Worm (Caenorhabditis elegans) whole organism, L1 larva: ENCODE results near the gene C03A3.3.

Experiments
- C34B4.2 ChIP-seq: sonication (generic microtip); optimal IDR thresholded peaks from 2 replicates; lab custom pipeline; 2017; ENCODE audit warnings: mild to moderate bottlenecking, missing genetic modification characterization, missing compliant biosample characterization
- F16B12.6 ChIP-seq: fragments of 150-350 bp; optimal IDR thresholded peaks from 2 replicates; lab custom pipeline; 2014; ENCODE audit warnings: missing biosample characterization, missing genetic modification characterization
- Y116A8C.19 ChIP-seq: sonication (generic microtip); optimal IDR thresholded peaks from 2 replicates; lab custom pipeline; 2016; ENCODE audit warnings: missing compliant biosample characterization, missing genetic modification characterization, borderline replicate concordance
- aha-1 ChIP-seq: fragments of 150-350 bp; optimal IDR thresholded peaks from 2 replicates; lab custom pipeline; 2014; ENCODE audit warnings: missing biosample characterization, missing genetic modification characterization
- alr-1 ChIP-seq: fragments of 200-800 bp; sonication (Bioruptor generic); optimal IDR thresholded peaks from 2 replicates; lab custom pipeline; 2018; ENCODE audit warnings: borderline replicate concordance, mild to moderate bottlenecking, missing genetic modification characterization, missing compliant biosample characterization
- aly-2 ChIP-seq: fragments of 150-350 bp; optimal IDR thresholded peaks from 2 replicates; lab custom pipeline; 2014; ENCODE audit warnings: missing biosample characterization, missing genetic modification characterization
- ama-1 ChIP-seq: fragments of 150-350 bp; optimal IDR thresholded peaks from 2 replicates; lab custom pipeline; 2014
- blmp-1 ChIP-seq: fragments of 150-350 bp; optimal IDR thresholded peaks from 2 replicates; lab custom pipeline; 2014; ENCODE audit warnings: missing biosample characterization, missing genetic modification characterization
- ceh-63 ChIP-seq: fragments of 200-800 bp; sonication (Bioruptor generic); optimal IDR thresholded peaks from 2 replicates; lab custom pipeline; 2018; ENCODE audit warnings: mild to moderate bottlenecking, missing genetic modification characterization, missing compliant biosample characterization
- ceh-8 ChIP-seq: fragments of 200-800 bp; sonication (Bioruptor generic); optimal IDR thresholded peaks from 2 replicates; lab custom pipeline; 2018; ENCODE audit warnings: mild to moderate bottlenecking, missing genetic modification characterization, moderate library complexity, missing compliant biosample characterization
- ceh-82 ChIP-seq, 3 experiments: fragments of 150-350 bp in 1 of 3; sonication (generic microtip) in 2 of 3; optimal IDR thresholded peaks; 2 replicates each; lab custom pipeline; 2014 to 2017; ENCODE audit warnings: missing biosample characterization in 3 of 3, missing genetic modification characterization in 3 of 3
- ceh-88 ChIP-seq: fragments of 200-800 bp; sonication (Bioruptor generic); IDR thresholded peaks from 2 replicates; pipeline ENCODE4 v1.3.6; 2022; ENCODE audit warnings: missing genetic modification characterization, missing compliant biosample characterization
- ceh-90 ChIP-seq: sonication (generic microtip); optimal IDR thresholded peaks from 2 replicates; lab custom pipeline; 2016; ENCODE audit warnings: missing genetic modification characterization, missing compliant biosample characterization
- ces-1 ChIP-seq: fragments of 150-350 bp; optimal IDR thresholded peaks from 2 replicates; lab custom pipeline; 2014; ENCODE audit warnings: missing biosample characterization, missing genetic modification reagents, missing genetic modification characterization
- dsc-1 ChIP-seq: sonication (generic microtip); optimal IDR thresholded peaks from 2 replicates; lab custom pipeline; 2016; ENCODE audit warnings: mild to moderate bottlenecking, missing genetic modification characterization, missing compliant biosample characterization
- efl-1 ChIP-seq, 4 experiments: fragments of 150-350 bp; optimal IDR thresholded peaks in 3 of 4; peaks in 1 of 4; 1 replicate in 1 of 4; 2 replicates in 3 of 4; lab custom pipeline; 2014; ENCODE audit warnings: missing biosample characterization in 2 of 4, missing genetic modification characterization in 2 of 4, missing genetic modification reagents in 2 of 4
- efl-3 ChIP-seq: fragments of 200-800 bp; sonication (Bioruptor generic); optimal IDR thresholded peaks from 2 replicates; lab custom pipeline; 2018; ENCODE audit warnings: mild to moderate bottlenecking, missing genetic modification characterization, missing compliant biosample characterization
- egl-13 ChIP-seq: sonication (generic microtip); optimal IDR thresholded peaks from 2 replicates; lab custom pipeline; 2016; ENCODE audit warnings: missing genotype, missing genetic modification reagents, missing genetic modification characterization, missing compliant biosample characterization
- egl-27 ChIP-seq, 2 experiments: fragments of 150-350 bp in 1 of 2; sonication (generic microtip); optimal IDR thresholded peaks; 3 replicates each; lab custom pipeline; 2017 to 2018; ENCODE audit warnings: missing biosample characterization in 2 of 2, missing genetic modification characterization in 2 of 2, missing genetic modification reagents in 2 of 2
- elt-2 ChIP-seq: sonication (generic microtip); optimal IDR thresholded peaks from 2 replicates; lab custom pipeline; 2016; ENCODE audit warnings: missing genetic modification characterization, mild to moderate bottlenecking, inconsistent platforms, missing compliant biosample characterization, missing genetic modification reagents
- fkh-4 ChIP-seq: sonication (generic microtip); optimal IDR thresholded peaks from 2 replicates; lab custom pipeline; 2016; ENCODE audit warnings: missing compliant biosample characterization, missing genetic modification characterization, borderline replicate concordance
- fkh-8 ChIP-seq: sonication (generic microtip); optimal IDR thresholded peaks from 2 replicates; lab custom pipeline; 2016; ENCODE audit warnings: mild to moderate bottlenecking, missing genetic modification characterization, missing compliant biosample characterization
- fos-1 ChIP-seq: fragments of 150-350 bp; optimal IDR thresholded peaks from 2 replicates; lab custom pipeline; 2014; ENCODE audit warnings: missing biosample characterization, missing genetic modification characterization
- hlh-4 ChIP-seq: sonication (generic microtip); optimal IDR thresholded peaks from 2 replicates; lab custom pipeline; 2016; ENCODE audit warnings: mild to moderate bottlenecking, missing genetic modification characterization, missing compliant biosample characterization
- irx-1 ChIP-seq: sonication (generic microtip); optimal IDR thresholded peaks from 2 replicates; lab custom pipeline; 2016; ENCODE audit warnings: missing genetic modification characterization, missing compliant biosample characterization
- isw-1 ChIP-seq: fragments of 200-800 bp; sonication (Bioruptor generic); IDR thresholded peaks from 2 replicates; pipeline ENCODE4 v1.3.6; 2022; ENCODE audit warnings: missing genetic modification characterization, missing compliant biosample characterization
- jun-1 ChIP-seq: fragments of 150-350 bp; optimal IDR thresholded peaks from 2 replicates; lab custom pipeline; 2014; ENCODE audit warnings: missing biosample characterization, missing genetic modification reagents, missing genetic modification characterization
- lin-35 ChIP-seq, 2 experiments: fragments of 150-350 bp; optimal IDR thresholded peaks; 2 replicates each; lab custom pipeline; 2014; ENCODE audit warnings: missing biosample characterization in 2 of 2, missing genetic modification characterization in 2 of 2, missing genetic modification reagents in 2 of 2
- lsy-2 ChIP-seq, 2 experiments: fragments of 150-350 bp; optimal IDR thresholded peaks; 2 replicates each; lab custom pipeline; 2014; ENCODE audit warnings: missing biosample characterization in 2 of 2, missing genetic modification characterization in 2 of 2
- mab-9 ChIP-seq: fragments of 200-800 bp; sonication (Bioruptor generic); IDR thresholded peaks from 2 replicates; pipeline ENCODE4 v1.3.6; 2022; ENCODE audit warnings: missing genetic modification reagents, missing genetic modification characterization, missing compliant biosample characterization
- mdl-1 ChIP-seq, 2 experiments: fragments of 150-350 bp; optimal IDR thresholded peaks; 2 replicates each; lab custom pipeline; 2014 to 2017; ENCODE audit warnings: missing biosample characterization in 2 of 2, missing genetic modification characterization in 2 of 2, inconsistent platforms in 1 of 2
- mef-2 ChIP-seq: fragments of 150-350 bp; optimal IDR thresholded peaks from 2 replicates; lab custom pipeline; 2014; ENCODE audit warnings: missing biosample characterization, missing genetic modification characterization
- mep-1 ChIP-seq: fragments of 150-350 bp; optimal IDR thresholded peaks from 2 replicates; lab custom pipeline; 2014; ENCODE audit warnings: missing biosample characterization, missing genetic modification characterization
- nhr-19 ChIP-seq: fragments of 200-800 bp; sonication (Bioruptor generic); conservative IDR thresholded peaks from 2 replicates; pipeline ENCODE4 v1.3.6; 2022; ENCODE audit warnings: missing genetic modification characterization, missing compliant biosample characterization
- nhr-20 ChIP-seq: sonication (generic microtip); optimal IDR thresholded peaks from 2 replicates; lab custom pipeline; 2016; ENCODE audit warnings: mild to moderate bottlenecking, missing genetic modification characterization, missing compliant biosample characterization
- nhr-237 ChIP-seq: fragments of 150-350 bp; optimal IDR thresholded peaks from 2 replicates; lab custom pipeline; 2014; ENCODE audit warnings: missing biosample characterization, missing genetic modification characterization
- nhr-28 ChIP-seq: fragments of 150-350 bp; optimal IDR thresholded peaks from 2 replicates; lab custom pipeline; 2014; ENCODE audit warnings: missing biosample characterization, missing genetic modification characterization
- nhr-76 ChIP-seq: sonication (generic microtip); optimal IDR thresholded peaks from 2 replicates; lab custom pipeline; 2017; ENCODE audit warnings: missing biosample characterization, missing genetic modification characterization
- nhr-77 ChIP-seq: fragments of 150-350 bp; optimal IDR thresholded peaks from 2 replicates; lab custom pipeline; 2014; ENCODE audit warnings: missing biosample characterization, missing genetic modification characterization
- nhr-85 ChIP-seq: sonication (generic microtip); peaks from one replicate; lab custom pipeline; 2016; ENCODE audit warnings: missing genetic modification characterization, inconsistent platforms, missing compliant biosample characterization
- nhr-90 ChIP-seq: sonication (generic microtip); optimal IDR thresholded peaks from 2 replicates; lab custom pipeline; 2016; ENCODE audit warnings: mild to moderate bottlenecking, missing genetic modification characterization, missing compliant biosample characterization; ENCODE audit not compliant: poor library complexity
- snpc-4 ChIP-seq: fragments of 150-350 bp; optimal IDR thresholded peaks from 2 replicates; lab custom pipeline; 2014; ENCODE audit warnings: missing biosample characterization, missing genetic modification characterization
- snu-23 ChIP-seq: sonication (generic microtip); optimal IDR thresholded peaks from 2 replicates; lab custom pipeline; 2016; ENCODE audit warnings: missing genetic modification characterization, missing compliant biosample characterization
- sox-4 ChIP-seq: sonication (generic microtip); optimal IDR thresholded peaks from 2 replicates; lab custom pipeline; 2016; ENCODE audit warnings: missing genetic modification characterization, missing compliant biosample characterization
- tbx-2 ChIP-seq: sonication (generic microtip); optimal IDR thresholded peaks from 2 replicates; lab custom pipeline; 2016; ENCODE audit warnings: missing genetic modification characterization, missing compliant biosample characterization
- tlp-1 ChIP-seq: fragments of 150-350 bp; optimal IDR thresholded peaks from 2 replicates; lab custom pipeline; 2014; ENCODE audit warnings: missing biosample characterization, missing genetic modification characterization
- unc-130 ChIP-seq: fragments of 150-350 bp; optimal IDR thresholded peaks from 2 replicates; lab custom pipeline; 2017; ENCODE audit warnings: missing biosample characterization, missing genetic modification characterization, inconsistent platforms
- unc-62 ChIP-seq: fragments of 150-350 bp; optimal IDR thresholded peaks from 2 replicates; lab custom pipeline; 2014; ENCODE audit warnings: missing biosample characterization, missing genetic modification reagents, missing genetic modification characterization
- unc-86 ChIP-seq: sonication (generic microtip); optimal IDR thresholded peaks from 2 replicates; lab custom pipeline; 2016; ENCODE audit warnings: missing genetic modification characterization, missing compliant biosample characterization
- unc-98 ChIP-seq: fragments of 200-800 bp; sonication (Bioruptor generic); IDR thresholded peaks from 2 replicates; pipeline ENCODE4 v1.3.6; 2022; ENCODE audit warnings: missing genetic modification characterization, missing compliant biosample characterization
- zip-4 ChIP-seq: fragments of 200-800 bp; sonication (Bioruptor generic); optimal IDR thresholded peaks from 2 replicates; lab custom pipeline; 2018; ENCODE audit warnings: mild to moderate bottlenecking, missing genetic modification characterization, moderate library complexity, missing compliant biosample characterization
- ztf-11 ChIP-seq, 2 experiments: sonication (generic microtip); optimal IDR thresholded peaks; 2 replicates each; lab custom pipeline; 2016 to 2017; ENCODE audit warnings: missing genetic modification characterization in 2 of 2, missing biosample characterization in 1 of 2, missing compliant biosample characterization in 1 of 2

Gene C03A3.3

ce11 chrX:11262319-11263074, 6.4 kb downstream of the C03A3.3 start, which contains the start of gene C03A3.2:
C03A3.2 (plus strand) TSS chrX:11262848.
- TF ChIP-seq ama-1 (lab: Kevin White, UChicago) (no peak), ceh-90 (tag; lab: Kevin White, UChicago) (no peak), elt-2 (tag; lab: Kevin White, UChicago) (peak; percentile 5), unc-130 (tag; lab: Kevin White, UChicago) (no peak), sox-4 (tag; lab: Kevin White, UChicago) (no peak), hlh-4 (tag; lab: Kevin White, UChicago) (no peak), fkh-4 (tag; lab: Kevin White, UChicago) (no peak), aha-1 (tag; lab: Kevin White, UChicago) (no peak), irx-1 (tag; lab: Kevin White, UChicago) (peak; percentile 26), ceh-88 (GFP tag; lab: Robert Waterston, UW) (no peak), snpc-4 (peak; percentile 39), nhr-85 (peak; percentile 71), lsy-2 (tag; optimal IDR thresholded peaks at IDR 0.05; lab: Kevin White, UChicago) (peak; percentile 54 to 76), unc-98 (no peak), mdl-1 (tag; optimal IDR thresholded peaks at IDR 0.05; lab: Kevin White, UChicago) (peak in 1 of 2 experiments; percentile 69), mef-2 (tag; lab: Kevin White, UChicago) (no peak), ces-1 (GFP tag; lab: Kevin White, UChicago) (no peak), zip-4 (no peak), F16B12.6 (no peak), C34B4.2 (tag; lab: Kevin White, UChicago) (no peak), egl-13 (tag; lab: Kevin White, UChicago) (peak; percentile 24), nhr-19 (GFP tag; lab: Robert Waterston, UW) (peak; percentile 33), fkh-8 (tag; lab: Kevin White, UChicago) (peak; percentile 78), mab-9 (GFP tag; lab: Robert Waterston, UW) (0 out of 2 replicates have a peak, but pooled peaks have one; percentile 36), fos-1 (peak; percentile 67), blmp-1 (peak; percentile 97), nhr-28 (tag; lab: Kevin White, UChicago) (no peak), nhr-76 (tag; lab: Kevin White, UChicago) (no peak), nhr-20 (tag; lab: Kevin White, UChicago) (peak; percentile 64), snu-23 (GFP tag; lab: Kevin White, UChicago) (peak; percentile 74), ceh-82 (tag; optimal IDR thresholded peaks at IDR 0.05; lab: Kevin White, UChicago) (peak; percentile 10 to 87 (median 64)), Y116A8C.19 (no peak), jun-1 (no peak), nhr-237 (tag; lab: Kevin White, UChicago) (no peak), unc-86 (tag; lab: Kevin White, UChicago) (peak; percentile 73), dsc-1 (tag; lab: Kevin White, UChicago) (peak; percentile 42), ceh-8 (GFP tag; lab: Kevin White, UChicago) (peak; percentile 10), nhr-90 (tag; lab: Kevin White, UChicago) (no peak), ztf-11 (tag; optimal IDR thresholded peaks at IDR 0.05; lab: Kevin White, UChicago) (no peak), aly-2 (tag; lab: Kevin White, UChicago) (no peak), isw-1 (peak; percentile 22; the same call in 1 of the 2 replicates), mep-1 (tag; lab: Kevin White, UChicago) (peak; percentile 71), nhr-77 (tag; lab: Kevin White, UChicago) (peak; percentile 26), ceh-63 (GFP tag; lab: Kevin White, UChicago) (no peak), tlp-1 (no peak), efl-1 (optimal IDR thresholded peaks at IDR 0.05; lab: Kevin White, UChicago) (peak; percentile 50 to 72), efl-1 (GFP tag; optimal IDR thresholded peaks at IDR 0.05 in 1 of 2; lab: Kevin White, UChicago) (peak; percentile 49 to 92), lin-35 (GFP tag; optimal IDR thresholded peaks at IDR 0.05; lab: Kevin White, UChicago) (peak; percentile 52 to 72), egl-27 (tag; optimal IDR thresholded peaks at IDR 0.05; lab: Kevin White, UChicago) (no peak), tbx-2 (peak; percentile 67), unc-62 (GFP tag; lab: Kevin White, UChicago) (no peak), efl-3 (GFP tag; lab: Kevin White, UChicago) (no peak), alr-1 (tag; lab: Kevin White, UChicago) (no peak)
